Fruit fly (Drosophila melanogaster) whole organism, embryonic: ENCODE data around the gene CG13995.

Experiments
- Adf1 ChIP-seq: fragments of 200-800 bp; sonication (Bioruptor generic); IDR thresholded peaks from 2 replicates; pipeline ENCODE4 v1.3.6; 2022; ENCODE audit warnings: missing biosample characterization, missing genetic modification characterization
- Antp ChIP-seq: fragments of 200-800 bp; sonication (Bioruptor generic); optimal IDR thresholded peaks from 3 replicates; lab custom pipeline; 2016; ENCODE audit warnings: missing biosample characterization, missing genetic modification characterization
- Asciz ChIP-seq: fragments of 200-800 bp; sonication (Bioruptor generic); optimal IDR thresholded peaks from 2 replicates; lab custom pipeline; 2017; ENCODE audit warnings: missing biosample characterization, mild to moderate bottlenecking, missing genetic modification characterization, missing genetic modification reagents
- Bdp1 ChIP-seq: fragments of 200-800 bp; sonication (Bioruptor generic); optimal IDR thresholded peaks from 3 replicates; lab custom pipeline; 2016; ENCODE audit warnings: missing biosample characterization, missing genetic modification characterization
- CG10959 ChIP-seq: fragments of 200-800 bp; sonication (Bioruptor generic); IDR thresholded peaks from 2 replicates; pipeline ENCODE4 v1.3.6; 2022; ENCODE audit warnings: missing biosample characterization, missing genetic modification characterization
- CG12071 ChIP-seq: fragments of 200-800 bp; sonication (Bioruptor generic); optimal IDR thresholded peaks from 3 replicates; lab custom pipeline; 2018; ENCODE audit warnings: missing biosample characterization, mild to moderate bottlenecking, missing genetic modification characterization
- CG12299 ChIP-seq: fragments of 200-800 bp; sonication (Bioruptor generic); optimal IDR thresholded peaks from 2 replicates; lab custom pipeline; 2018; ENCODE audit warnings: missing biosample characterization, mild to moderate bottlenecking, missing genetic modification characterization
- CG13894 ChIP-seq: fragments of 200-800 bp; sonication (Bioruptor generic); optimal IDR thresholded peaks from 3 replicates; lab custom pipeline; 2018; ENCODE audit warnings: missing biosample characterization, mild to moderate bottlenecking, missing genetic modification characterization, moderate library complexity
- CG14441 ChIP-seq: fragments of 200-800 bp; sonication (Bioruptor generic); IDR thresholded peaks from 2 replicates; pipeline ENCODE4 v1.3.6; 2022; ENCODE audit warnings: missing biosample characterization, missing genetic modification characterization
- CG15073 ChIP-seq: fragments of 200-800 bp; sonication (Bioruptor generic); optimal IDR thresholded peaks from 2 replicates; lab custom pipeline; 2016; ENCODE audit warnings: missing biosample characterization, missing genetic modification characterization
- CG17385 ChIP-seq: fragments of 200-800 bp; sonication (Bioruptor generic); optimal IDR thresholded peaks from 3 replicates; lab custom pipeline; 2018; ENCODE audit warnings: missing biosample characterization, mild to moderate bottlenecking, missing genetic modification characterization
- CG18262 ChIP-seq: fragments of 200-800 bp; optimal IDR thresholded peaks from 3 replicates; lab custom pipeline; 2019; ENCODE audit warnings: missing biosample characterization, mild to moderate bottlenecking, missing genetic modification characterization, moderate library complexity
- CG18599 ChIP-seq: fragments of 200-800 bp; sonication (Bioruptor generic); optimal IDR thresholded peaks from 3 replicates; lab custom pipeline; 2017; ENCODE audit warnings: missing biosample characterization, missing genetic modification characterization, mild to moderate bottlenecking, moderate library complexity, missing genetic modification reagents
- CG18764 ChIP-seq: fragments of 200-800 bp; sonication (Bioruptor generic); optimal IDR thresholded peaks from 3 replicates; lab custom pipeline; 2016; ENCODE audit warnings: missing biosample characterization, missing genetic modification characterization
- CG30403 ChIP-seq: fragments of 200-800 bp; sonication (Bioruptor generic); optimal IDR thresholded peaks from 3 replicates; lab custom pipeline; 2016; ENCODE audit warnings: missing biosample characterization, missing genetic modification characterization
- CG31224 ChIP-seq: fragments of 200-800 bp; sonication (Bioruptor generic); IDR thresholded peaks from 2 replicates; pipeline ENCODE4 v1.3.6; 2022; ENCODE audit warnings: missing biosample characterization, missing genetic modification characterization
- CG31388 ChIP-seq: fragments of 200-800 bp; sonication (Bioruptor generic); optimal IDR thresholded peaks from 2 replicates; lab custom pipeline; 2016; ENCODE audit warnings: missing biosample characterization, missing genetic modification characterization
- CG42726 ChIP-seq: fragments of 200-800 bp; sonication (Bioruptor generic); IDR thresholded peaks from 2 replicates; pipeline ENCODE4 v1.3.6; 2022; ENCODE audit warnings: missing biosample characterization, missing genetic modification characterization; ENCODE audit not compliant: partially characterized antibody
- CG4404 ChIP-seq: fragments of 200-800 bp; sonication (Bioruptor generic); IDR thresholded peaks from 2 replicates; pipeline ENCODE4 v1.3.6; 2022; ENCODE audit warnings: missing biosample characterization, missing genetic modification characterization
- CG7963 ChIP-seq: fragments of 200-800 bp; sonication (Bioruptor generic); IDR thresholded peaks from 3 replicates; pipeline ENCODE4 v1.3.6; 2022; ENCODE audit warnings: missing biosample characterization, missing genetic modification characterization; ENCODE audit not compliant: partially characterized antibody
- CG8290 ChIP-seq, 3 experiments: fragments of 200-800 bp; sonication (Bioruptor generic); optimal IDR thresholded peaks; 2 replicates each; lab custom pipeline; 2016 to 2019; ENCODE audit warnings: missing biosample characterization in 3 of 3, missing genetic modification characterization in 3 of 3, mild to moderate bottlenecking in 2 of 3, moderate library complexity in 1 of 3
- CG8765 ChIP-seq: fragments of 200-800 bp; sonication (Bioruptor generic); IDR thresholded peaks from 2 replicates; pipeline ENCODE4 v1.3.6; 2022; ENCODE audit warnings: missing biosample characterization, missing genetic modification characterization
- Deaf1 ChIP-seq: fragments of 200-800 bp; optimal IDR thresholded peaks from 3 replicates; lab custom pipeline; 2019; ENCODE audit warnings: missing biosample characterization, mild to moderate bottlenecking, missing genetic modification characterization, moderate library complexity
- Dip3 ChIP-seq: fragments of 200-800 bp; sonication (Bioruptor generic); optimal IDR thresholded peaks from 3 replicates; lab custom pipeline; 2016; ENCODE audit warnings: missing biosample characterization, missing genetic modification characterization
- Elba2 ChIP-seq: fragments of 200-800 bp; sonication (Bioruptor generic); optimal IDR thresholded peaks from 3 replicates; lab custom pipeline; 2016; ENCODE audit warnings: missing biosample characterization, missing genetic modification characterization
- HHEX ChIP-seq: fragments of 200-800 bp; sonication (Bioruptor generic); optimal IDR thresholded peaks from 3 replicates; lab custom pipeline; 2017; ENCODE audit warnings: missing biosample characterization, mild to moderate bottlenecking, missing genetic modification characterization, missing genetic modification reagents
- Jarid2 ChIP-seq: fragments of 200-800 bp; sonication (Bioruptor generic); optimal IDR thresholded peaks from 3 replicates; lab custom pipeline; 2017; ENCODE audit warnings: mild to moderate bottlenecking, missing biosample characterization, missing genetic modification reagents, missing genetic modification characterization
- Med ChIP-seq: fragments of 200-800 bp; sonication (Bioruptor generic); peaks from one replicate; lab custom pipeline; 2016; ENCODE audit warnings: missing biosample characterization, missing genetic modification characterization, mild to moderate bottlenecking, inconsistent platforms, moderate library complexity
- Rfx ChIP-seq: fragments of 200-800 bp; sonication (Bioruptor generic); IDR thresholded peaks from 2 replicates; pipeline ENCODE4 v1.3.6; 2022; ENCODE audit warnings: missing biosample characterization, missing genetic modification characterization
- Sry-δ ChIP-seq: fragments of 200-800 bp; sonication (Bioruptor generic); optimal IDR thresholded peaks from 2 replicates; lab custom pipeline; 2016; ENCODE audit warnings: missing biosample characterization, missing genetic modification characterization
- Trl ChIP-seq, 3 experiments: fragments of >200 bp in 2 of 3; fragments of 200-800 bp in 1 of 3; sonication (Bioruptor generic) in 1 of 3; optimal IDR thresholded peaks; 2 replicates in 1 of 3; 3 replicates in 2 of 3; lab custom pipeline; 2016 to 2017; ENCODE audit warnings: missing biosample characterization in 1 of 3, missing genetic modification characterization in 1 of 3
- abd-A ChIP-seq: fragments of 200-800 bp; sonication (Bioruptor generic); optimal IDR thresholded peaks from 3 replicates; lab custom pipeline; 2019; ENCODE audit warnings: missing biosample characterization, mild to moderate bottlenecking, missing genetic modification characterization, moderate library complexity
- ash1 ChIP-seq: fragments of 200-800 bp; sonication (Bioruptor generic); optimal IDR thresholded peaks from 2 replicates; lab custom pipeline; 2018; ENCODE audit warnings: missing biosample characterization, mild to moderate bottlenecking, missing genetic modification characterization
- br ChIP-seq: fragments of >200 bp; optimal IDR thresholded peaks from 2 replicates; lab custom pipeline; 2017
- chinmo ChIP-seq: fragments of 200-800 bp; sonication (Bioruptor generic); IDR thresholded peaks from 4 replicates; pipeline ENCODE4 v1.3.6; 2022; ENCODE audit warnings: missing biosample characterization, missing genetic modification characterization; ENCODE audit not compliant: partially characterized antibody
- crol ChIP-seq: fragments of 200-800 bp; sonication (Bioruptor generic); IDR thresholded peaks from 2 replicates; pipeline ENCODE4 v1.3.6; 2022; ENCODE audit warnings: missing biosample characterization, missing genetic modification characterization
- cwo ChIP-seq: fragments of 200-800 bp; sonication (Bioruptor generic); optimal IDR thresholded peaks from 3 replicates; lab custom pipeline; 2017; ENCODE audit warnings: missing biosample characterization, missing genetic modification characterization, mild to moderate bottlenecking, moderate library complexity, missing genetic modification reagents
- ewg ChIP-seq: fragments of 200-800 bp; sonication (Bioruptor generic); optimal IDR thresholded peaks from 3 replicates; lab custom pipeline; 2017; ENCODE audit warnings: mild to moderate bottlenecking, missing biosample characterization, missing genetic modification reagents, missing genetic modification characterization
- fd102C ChIP-seq: fragments of 200-800 bp; sonication (Bioruptor generic); optimal IDR thresholded peaks from 2 replicates; lab custom pipeline; 2018; ENCODE audit warnings: missing biosample characterization, mild to moderate bottlenecking, missing genetic modification characterization, moderate library complexity
- fru ChIP-seq: fragments of >200 bp; optimal IDR thresholded peaks from 2 replicates; lab custom pipeline; 2017
- kni ChIP-seq: fragments of 200-800 bp; sonication (Bioruptor generic); optimal IDR thresholded peaks from 3 replicates; lab custom pipeline; 2017; ENCODE audit warnings: mild to moderate bottlenecking, missing biosample characterization, missing genetic modification reagents, missing genetic modification characterization
- knrl ChIP-seq: fragments of 200-800 bp; sonication (Bioruptor generic); IDR thresholded peaks from 3 replicates; pipeline ENCODE4 v1.3.6; 2022; ENCODE audit warnings: missing biosample characterization, missing genetic modification characterization; ENCODE audit not compliant: partially characterized antibody
- maf-S ChIP-seq: fragments of 200-800 bp; sonication (Bioruptor generic); optimal IDR thresholded peaks from 2 replicates; lab custom pipeline; 2016; ENCODE audit warnings: missing biosample characterization, missing genetic modification characterization
- p53 ChIP-seq: fragments of 200-800 bp; sonication (Bioruptor generic); optimal IDR thresholded peaks from 2 replicates; lab custom pipeline; 2016; ENCODE audit warnings: missing biosample characterization, missing genetic modification characterization
- pnt ChIP-seq: fragments of 200-800 bp; sonication (Bioruptor generic); optimal IDR thresholded peaks from 3 replicates; lab custom pipeline; 2016; ENCODE audit warnings: missing biosample characterization, missing genetic modification characterization
- scrt ChIP-seq: fragments of 200-800 bp; sonication (Bioruptor generic); optimal IDR thresholded peaks from 2 replicates; lab custom pipeline; 2018; ENCODE audit warnings: missing biosample characterization, mild to moderate bottlenecking, missing genetic modification characterization, moderate library complexity
- sens ChIP-seq: fragments of 200-800 bp; sonication (Bioruptor generic); peaks from one replicate; lab custom pipeline; 2016; ENCODE audit warnings: missing biosample characterization, missing genetic modification characterization

Gene CG13995

DNA sequence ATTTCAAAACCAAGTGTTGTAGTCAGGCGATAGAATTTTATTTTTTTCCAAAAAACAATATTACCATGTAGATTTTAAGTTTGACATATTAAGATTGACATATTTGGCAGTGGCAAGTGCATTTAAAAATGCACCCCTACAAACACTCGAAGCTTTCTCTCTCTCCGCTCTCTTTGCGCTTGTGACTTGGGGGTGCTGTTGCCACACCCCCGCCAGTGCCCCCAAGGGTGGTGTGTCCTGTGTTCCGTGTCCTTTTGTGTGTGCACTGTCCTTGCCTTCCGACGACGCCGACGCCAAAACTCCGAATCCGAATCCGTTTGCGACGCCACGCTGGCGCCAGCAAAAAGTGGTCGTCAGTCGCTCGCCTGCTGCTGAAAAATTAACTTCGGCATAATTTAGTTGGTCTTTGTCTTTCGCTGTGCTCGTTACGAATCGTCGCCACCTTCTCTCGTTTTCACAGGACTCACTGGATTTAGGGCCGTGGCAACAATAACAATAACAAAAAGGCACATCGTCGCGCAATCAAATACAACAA, 55.3 kb downstream of the CG13995 start:
- TF ChIP-seq CG30403 (GFP tag; lab: Kevin White, UChicago): no peak
- peak; percentile 19 for TF ChIP-seq CG12071 (GFP tag; lab: Kevin White, UChicago)
- no peak for TF ChIP-seq CG31388
- no peak for TF ChIP-seq CG18262 (tag; lab: Kevin White, UChicago)
- TF ChIP-seq scrt (GFP tag; lab: Kevin White, UChicago): peak; percentile 32
- no peak for TF ChIP-seq Sry-δ
- TF ChIP-seq knrl: no peak
- no peak for TF ChIP-seq Rfx
- no peak for TF ChIP-seq Antp (GFP tag; lab: Kevin White, UChicago)
- TF ChIP-seq CG8765 (GFP tag; lab: Robert Waterston, UW): no peak
- TF ChIP-seq crol (GFP tag; lab: Robert Waterston, UW): peak; percentile 72
- peak; percentile 32 to 56 for TF ChIP-seq Trl (optimal IDR thresholded peaks at IDR 0.05; lab: Kevin White, UChicago)
- TF ChIP-seq Trl (GFP tag; optimal IDR thresholded peaks at IDR 0.05; lab: Kevin White, UChicago): no peak
- TF ChIP-seq ash1: no peak
- no peak for TF ChIP-seq Bdp1 (GFP tag; lab: Kevin White, UChicago)
- TF ChIP-seq CG14441 (GFP tag; lab: Robert Waterston, UW): no peak
- no peak for TF ChIP-seq CG4404 (GFP tag; lab: Robert Waterston, UW)
- no peak for TF ChIP-seq CG12299
- TF ChIP-seq CG31224 (GFP tag; lab: Robert Waterston, UW): no peak
- TF ChIP-seq kni (GFP tag; lab: Kevin White, UChicago): no peak
- TF ChIP-seq CG8290 (GFP tag; optimal IDR thresholded peaks at IDR 0.05; lab: Kevin White, UChicago): no peak
- peak in 1 of 2 experiments; percentile 12 for TF ChIP-seq CG8290 (tag; optimal IDR thresholded peaks at IDR 0.05; lab: Kevin White, UChicago)
- no peak for TF ChIP-seq br (lab: Kevin White, UChicago)
- no peak for TF ChIP-seq CG18764 (GFP tag; lab: Kevin White, UChicago)
- TF ChIP-seq CG42726 (GFP tag; lab: Robert Waterston, UW): 0 out of 2 replicates have a peak, but pooled peaks have one; percentile 9
- peak; percentile 73 for TF ChIP-seq Med (GFP tag; lab: Kevin White, UChicago)
- no peak for TF ChIP-seq Asciz
- peak; percentile 94 for TF ChIP-seq Deaf1 (tag; lab: Kevin White, UChicago)
- TF ChIP-seq chinmo (GFP tag; lab: Robert Waterston, UW): 0 out of 4 replicates have a peak, but pooled peaks have one; percentile 31
- TF ChIP-seq CG7963 (GFP tag; lab: Robert Waterston, UW): no peak
- TF ChIP-seq fd102C (GFP tag; lab: Kevin White, UChicago): no peak
- TF ChIP-seq CG17385 (GFP tag; lab: Kevin White, UChicago): no peak
- TF ChIP-seq sens (GFP tag; lab: Kevin White, UChicago): peak; percentile 8
- no peak for TF ChIP-seq cwo (GFP tag; lab: Kevin White, UChicago)
- no peak for TF ChIP-seq CG10959 (GFP tag; lab: Robert Waterston, UW)
- peak; percentile 79 for TF ChIP-seq ewg (GFP tag; lab: Kevin White, UChicago)
- peak; percentile 47; the same call in 1 of the 2 replicates for TF ChIP-seq Adf1 (GFP tag; lab: Robert Waterston, UW)
- no peak for TF ChIP-seq HHEX
- TF ChIP-seq Elba2: no peak
- no peak for TF ChIP-seq Dip3 (GFP tag; lab: Kevin White, UChicago)
- TF ChIP-seq pnt (GFP tag; lab: Kevin White, UChicago): no peak
- TF ChIP-seq CG15073 (GFP tag; lab: Kevin White, UChicago): no peak
- TF ChIP-seq maf-S (GFP tag; lab: Kevin White, UChicago): no peak
- TF ChIP-seq fru: no peak
- TF ChIP-seq p53 (GFP tag; lab: Kevin White, UChicago): no peak
- TF ChIP-seq Jarid2: peak; percentile 38
- peak; percentile 28 for TF ChIP-seq abd-A (tag; lab: Kevin White, UChicago)
- peak; percentile 33 for TF ChIP-seq CG18599
- peak; percentile 2 for TF ChIP-seq CG13894 (tag; lab: Kevin White, UChicago)
